Worm (Caenorhabditis elegans) whole organism, early embryonic: ENCODE measurements around the gene srlf-32.

Source experiments
- B0310.2 ChIP-seq: sonication (generic microtip); optimal IDR thresholded peaks from 2 replicates; lab custom pipeline; 2016; ENCODE audit warnings: mild to moderate bottlenecking, missing genetic modification characterization, missing compliant biosample characterization
- F13C5.2 ChIP-seq: sonication (generic microtip); optimal IDR thresholded peaks from 2 replicates; lab custom pipeline; 2017; ENCODE audit warnings: mild to moderate bottlenecking, missing genetic modification characterization, inconsistent platforms, missing compliant biosample characterization
- aly-1 ChIP-seq: sonication (generic microtip); optimal IDR thresholded peaks from 2 replicates; lab custom pipeline; 2016; ENCODE audit warnings: missing genetic modification characterization, missing compliant biosample characterization
- ama-1 ChIP-seq: fragments of 150-350 bp; optimal IDR thresholded peaks from 2 replicates; lab custom pipeline; 2014
- ceh-13 ChIP-seq: fragments of 200-800 bp; sonication (Bioruptor generic); optimal IDR thresholded peaks from 2 replicates; lab custom pipeline; 2018; ENCODE audit warnings: mild to moderate bottlenecking, missing genetic modification characterization, missing compliant biosample characterization
- ceh-36 ChIP-seq: sonication (generic microtip); optimal IDR thresholded peaks from 2 replicates; lab custom pipeline; 2016; ENCODE audit warnings: missing genetic modification characterization, inconsistent platforms, missing compliant biosample characterization
- ets-7 ChIP-seq: sonication (generic microtip); optimal IDR thresholded peaks from 2 replicates; lab custom pipeline; 2016; ENCODE audit warnings: missing genotype, missing genetic modification characterization, missing compliant biosample characterization
- flt-1 ChIP-seq: fragments of 200-800 bp; sonication (Bioruptor generic); IDR thresholded peaks from 2 replicates; pipeline ENCODE4 v1.3.6; 2022; ENCODE audit warnings: missing genetic modification characterization, missing compliant biosample characterization
- hmbx-1 ChIP-seq: sonication (generic microtip); optimal IDR thresholded peaks from 2 replicates; lab custom pipeline; 2016; ENCODE audit warnings: mild to moderate bottlenecking, missing genetic modification characterization, missing compliant biosample characterization
- hmg-4 ChIP-seq: fragments of 200-800 bp; sonication (Bioruptor generic); optimal IDR thresholded peaks from 2 replicates; lab custom pipeline; 2018; ENCODE audit warnings: mild to moderate bottlenecking, missing genetic modification characterization, missing compliant biosample characterization
- hnd-1 ChIP-seq: sonication (generic microtip); optimal IDR thresholded peaks from 2 replicates; lab custom pipeline; 2016; ENCODE audit warnings: missing genetic modification characterization, missing compliant biosample characterization
- pes-1 ChIP-seq: fragments of 200-800 bp; sonication (Bioruptor generic); IDR thresholded peaks from 2 replicates; pipeline ENCODE4 v1.3.6; 2022; ENCODE audit warnings: missing genetic modification reagents, missing genetic modification characterization, missing compliant biosample characterization
- scrt-1 ChIP-seq: fragments of 200-800 bp; sonication (Bioruptor generic); IDR thresholded peaks from 2 replicates; pipeline ENCODE4 v1.3.6; 2022; ENCODE audit warnings: missing genetic modification characterization, missing compliant biosample characterization
- sea-1 ChIP-seq: fragments of 200-800 bp; sonication (Bioruptor generic); conservative IDR thresholded peaks from 2 replicates; pipeline ENCODE4 v1.3.6; 2022; ENCODE audit warnings: missing genetic modification characterization, missing compliant biosample characterization
- tbx-11 ChIP-seq: fragments of 200-800 bp; sonication (Bioruptor generic); IDR thresholded peaks from 2 replicates; pipeline ENCODE4 v1.3.6; 2022; ENCODE audit warnings: missing genetic modification characterization, missing compliant biosample characterization
- tbx-37 ChIP-seq: fragments of 200-800 bp; sonication (Bioruptor generic); conservative IDR thresholded peaks from 2 replicates; pipeline ENCODE4 v1.3.6; 2022; ENCODE audit warnings: missing genetic modification reagents, missing genetic modification characterization, missing compliant biosample characterization
- tra-4 ChIP-seq: sonication (generic microtip); optimal IDR thresholded peaks from 2 replicates; lab custom pipeline; 2017; ENCODE audit warnings: missing genetic modification characterization, missing compliant biosample characterization

Gene srlf-32

DNA sequence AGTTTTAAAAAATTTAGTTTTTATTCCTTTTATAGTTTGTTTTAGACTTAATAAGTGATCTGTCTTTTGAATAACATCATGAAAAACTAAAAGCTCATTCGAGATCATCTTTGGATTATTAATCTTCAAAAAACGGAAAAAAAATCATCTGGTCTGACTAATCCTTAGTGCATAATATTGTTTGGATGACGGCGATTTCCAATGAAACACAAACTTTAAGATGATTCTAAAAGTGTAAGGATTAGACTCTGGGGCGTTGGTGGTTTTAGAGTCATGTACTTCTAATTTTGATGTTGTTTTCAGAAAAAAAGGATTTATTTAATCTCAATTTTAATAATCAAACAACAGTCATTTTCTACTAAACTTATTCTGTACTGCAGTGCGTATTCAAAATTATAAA, 32.5 kb upstream of the srlf-32 start:
- TF ChIP-seq ceh-36 (tag; lab: Kevin White, UChicago) = no peak
- no peak for TF ChIP-seq pes-1 (GFP tag; lab: Robert Waterston, UW)
- TF ChIP-seq F13C5.2 (tag; lab: Kevin White, UChicago) = no peak
- no peak for TF ChIP-seq tbx-11 (GFP tag; lab: Robert Waterston, UW)
- no peak for TF ChIP-seq ama-1 (lab: Kevin White, UChicago)
- no peak for TF ChIP-seq flt-1
- no peak for TF ChIP-seq scrt-1 (GFP tag; lab: Robert Waterston, UW)
- TF ChIP-seq ceh-13 (GFP tag; lab: Kevin White, UChicago) = no peak
- TF ChIP-seq B0310.2 (tag; lab: Kevin White, UChicago) = no peak
- TF ChIP-seq hmbx-1 (tag; lab: Kevin White, UChicago) = no peak
- no peak for TF ChIP-seq sea-1
- TF ChIP-seq ets-7 (tag; lab: Kevin White, UChicago) = no peak
- TF ChIP-seq tra-4 (tag; lab: Kevin White, UChicago) = no peak

DNA sequence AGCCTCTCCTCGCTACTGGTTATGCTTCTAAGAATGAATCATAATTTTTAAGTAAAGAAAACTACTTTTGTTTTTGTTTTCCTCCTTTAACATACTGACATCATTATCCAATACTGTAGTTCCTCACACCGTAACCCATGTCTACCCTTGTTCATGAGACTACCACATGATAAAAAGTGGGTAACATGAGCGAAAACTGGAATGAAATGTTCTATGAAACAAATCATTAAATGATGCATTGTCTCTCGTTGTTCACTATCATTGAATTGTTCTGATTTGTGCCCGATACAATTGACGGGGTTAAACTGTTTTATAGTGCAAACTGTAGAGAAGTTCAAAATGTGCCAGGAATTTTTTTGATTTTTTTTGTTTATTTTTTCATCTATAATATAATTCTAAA, 28.1 kb upstream of the srlf-32 start:
- TF ChIP-seq hmg-4 (GFP tag; lab: Kevin White, UChicago) (no peak), scrt-1 (GFP tag; lab: Robert Waterston, UW) (no peak), hnd-1 (tag; lab: Kevin White, UChicago) (no peak), B0310.2 (tag; lab: Kevin White, UChicago) (no peak), tra-4 (tag; lab: Kevin White, UChicago) (no peak), pes-1 (GFP tag; lab: Robert Waterston, UW) (no peak), hmbx-1 (tag; lab: Kevin White, UChicago) (no peak), aly-1 (tag; lab: Kevin White, UChicago) (no peak), tbx-11 (GFP tag; lab: Robert Waterston, UW) (no peak), sea-1 (no peak), tbx-37 (GFP tag; lab: Robert Waterston, UW) (no peak), ceh-13 (GFP tag; lab: Kevin White, UChicago) (no peak), ceh-36 (tag; lab: Kevin White, UChicago) (no peak), flt-1 (no peak), ets-7 (tag; lab: Kevin White, UChicago) (no peak), F13C5.2 (tag; lab: Kevin White, UChicago) (no peak), ama-1 (lab: Kevin White, UChicago) (no peak)

DNA sequence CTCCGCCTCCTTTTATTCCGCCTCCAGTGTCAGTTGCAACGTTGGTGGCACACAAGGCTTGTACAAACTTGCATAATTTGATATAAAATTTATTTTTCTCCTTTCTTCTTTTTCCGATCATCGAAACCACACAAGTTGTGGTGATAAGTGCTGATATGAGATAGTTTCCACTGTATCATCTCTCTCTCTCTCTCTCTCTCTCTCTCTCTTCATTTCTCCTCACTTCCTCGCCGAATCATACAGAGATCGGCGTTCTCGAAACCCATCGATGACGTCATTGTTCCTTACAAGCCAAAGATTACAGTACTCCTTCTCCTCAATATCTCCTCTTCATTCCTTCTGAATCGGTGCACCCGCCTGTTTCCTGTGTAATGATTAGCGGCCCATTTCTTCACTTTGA, 26.5 kb upstream of the srlf-32 start, which contains the start of gene nhr-43:
Gene nhr-43 (plus strand): TSS at position 233 of the 400 bp plus-strand sequence.
- TF ChIP-seq B0310.2 (tag; lab: Kevin White, UChicago) = no peak
- no peak for TF ChIP-seq aly-1 (tag; lab: Kevin White, UChicago)
- TF ChIP-seq hmg-4 (GFP tag; lab: Kevin White, UChicago) = no peak
- TF ChIP-seq hmbx-1 (tag; lab: Kevin White, UChicago) = no peak
- no peak for TF ChIP-seq tbx-37 (GFP tag; lab: Robert Waterston, UW)
- no peak for TF ChIP-seq ama-1 (lab: Kevin White, UChicago)
- no peak for TF ChIP-seq hnd-1 (tag; lab: Kevin White, UChicago)
- no peak for TF ChIP-seq flt-1
- no peak for TF ChIP-seq ceh-36 (tag; lab: Kevin White, UChicago)
- TF ChIP-seq sea-1 = no peak
- TF ChIP-seq F13C5.2 (tag; lab: Kevin White, UChicago) = no peak
- no peak for TF ChIP-seq ceh-13 (GFP tag; lab: Kevin White, UChicago)
- TF ChIP-seq ets-7 (tag; lab: Kevin White, UChicago) = no peak
- no peak for TF ChIP-seq tbx-11 (GFP tag; lab: Robert Waterston, UW)
- no peak for TF ChIP-seq tra-4 (tag; lab: Kevin White, UChicago)
- no peak for TF ChIP-seq pes-1 (GFP tag; lab: Robert Waterston, UW)
- TF ChIP-seq scrt-1 (GFP tag; lab: Robert Waterston, UW) = no peak

DNA sequence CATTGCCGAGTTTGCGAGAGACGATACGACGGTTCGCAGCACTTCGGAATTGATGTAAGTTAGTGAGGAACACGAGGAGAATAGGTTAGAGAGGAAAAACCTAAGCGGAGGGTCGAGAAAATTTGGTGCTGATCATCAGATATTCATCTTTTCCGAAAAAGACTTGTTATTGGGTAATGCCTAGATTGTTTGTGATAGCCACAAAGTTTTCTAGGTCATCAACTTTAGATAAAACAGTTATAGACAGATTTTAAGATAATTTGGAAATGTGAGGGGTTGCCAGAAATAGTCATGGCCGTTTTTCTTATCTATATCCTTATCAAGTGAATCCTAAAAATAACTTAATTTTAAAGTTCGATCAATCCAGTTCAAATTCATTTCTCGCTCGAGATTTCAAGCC, 25.4 kb upstream of the srlf-32 start:
- no peak for TF ChIP-seq ets-7 (tag; lab: Kevin White, UChicago)
- no peak for TF ChIP-seq ceh-13 (GFP tag; lab: Kevin White, UChicago)
- no peak for TF ChIP-seq tbx-11 (GFP tag; lab: Robert Waterston, UW)
- TF ChIP-seq F13C5.2 (tag; lab: Kevin White, UChicago) = no peak
- no peak for TF ChIP-seq flt-1
- no peak for TF ChIP-seq tbx-37 (GFP tag; lab: Robert Waterston, UW)
- TF ChIP-seq pes-1 (GFP tag; lab: Robert Waterston, UW) = no peak
- no peak for TF ChIP-seq ama-1 (lab: Kevin White, UChicago)
- no peak for TF ChIP-seq B0310.2 (tag; lab: Kevin White, UChicago)
- TF ChIP-seq tra-4 (tag; lab: Kevin White, UChicago) = no peak
- TF ChIP-seq aly-1 (tag; lab: Kevin White, UChicago) = no peak
- TF ChIP-seq sea-1 = no peak
- no peak for TF ChIP-seq scrt-1 (GFP tag; lab: Robert Waterston, UW)
- no peak for TF ChIP-seq ceh-36 (tag; lab: Kevin White, UChicago)
- TF ChIP-seq hmg-4 (GFP tag; lab: Kevin White, UChicago) = no peak
- TF ChIP-seq hnd-1 (tag; lab: Kevin White, UChicago) = no peak
- no peak for TF ChIP-seq hmbx-1 (tag; lab: Kevin White, UChicago)

DNA sequence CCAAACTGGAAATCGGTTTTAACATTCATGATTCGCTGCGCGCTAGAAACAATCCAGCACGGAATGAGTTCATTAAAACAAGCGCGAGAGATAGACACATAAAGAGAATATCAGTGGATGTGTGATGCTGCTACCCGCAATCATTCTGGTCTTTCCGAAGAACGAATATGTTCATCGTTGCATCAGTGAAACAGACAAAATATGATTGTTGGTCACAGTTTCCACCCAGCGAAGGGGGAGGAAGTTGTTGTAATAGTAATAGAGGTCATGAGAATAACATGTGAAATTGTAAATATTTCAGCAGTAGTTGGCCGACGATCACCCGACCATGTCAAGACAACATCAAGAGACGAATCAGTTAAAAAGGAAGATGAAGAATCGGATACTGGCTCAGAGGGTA, 24.6 kb upstream of the srlf-32 start:
- TF ChIP-seq sea-1 = no peak
- TF ChIP-seq tra-4 (tag; lab: Kevin White, UChicago) = no peak
- no peak for TF ChIP-seq ceh-13 (GFP tag; lab: Kevin White, UChicago)
- no peak for TF ChIP-seq flt-1
- no peak for TF ChIP-seq ama-1 (lab: Kevin White, UChicago)
- no peak for TF ChIP-seq tbx-11 (GFP tag; lab: Robert Waterston, UW)
- no peak for TF ChIP-seq B0310.2 (tag; lab: Kevin White, UChicago)
- TF ChIP-seq tbx-37 (GFP tag; lab: Robert Waterston, UW) = no peak
- TF ChIP-seq ets-7 (tag; lab: Kevin White, UChicago) = no peak
- TF ChIP-seq ceh-36 (tag; lab: Kevin White, UChicago) = no peak
- TF ChIP-seq scrt-1 (GFP tag; lab: Robert Waterston, UW) = no peak
- no peak for TF ChIP-seq hmbx-1 (tag; lab: Kevin White, UChicago)
- TF ChIP-seq aly-1 (tag; lab: Kevin White, UChicago) = no peak
- no peak for TF ChIP-seq hmg-4 (GFP tag; lab: Kevin White, UChicago)

DNA sequence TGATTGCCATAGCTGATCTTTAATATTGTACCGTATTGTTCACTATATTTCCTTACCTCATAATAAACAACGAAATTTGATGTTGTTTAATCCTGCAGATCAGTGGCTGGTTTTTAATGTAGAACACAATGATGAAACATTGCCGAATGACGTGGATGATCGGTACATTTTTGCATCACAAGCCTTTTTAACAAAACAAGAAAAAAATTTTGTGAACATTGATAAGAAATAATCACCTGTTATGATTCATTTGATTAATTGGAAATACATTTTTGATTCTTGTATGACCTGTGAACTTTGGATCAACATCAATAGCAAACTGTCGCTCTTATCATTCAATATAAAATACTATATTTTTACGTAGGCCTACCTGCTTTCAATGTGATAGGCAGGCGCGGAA, 23.0 kb upstream of the srlf-32 start:
- TF ChIP-seq sea-1 (no peak), ama-1 (lab: Kevin White, UChicago) (no peak), F13C5.2 (tag; lab: Kevin White, UChicago) (no peak), ceh-13 (GFP tag; lab: Kevin White, UChicago) (no peak), flt-1 (no peak), scrt-1 (GFP tag; lab: Robert Waterston, UW) (no peak), pes-1 (GFP tag; lab: Robert Waterston, UW) (no peak), tbx-37 (GFP tag; lab: Robert Waterston, UW) (no peak), hnd-1 (tag; lab: Kevin White, UChicago) (no peak), aly-1 (tag; lab: Kevin White, UChicago) (no peak), hmg-4 (GFP tag; lab: Kevin White, UChicago) (no peak), B0310.2 (tag; lab: Kevin White, UChicago) (no peak), tra-4 (tag; lab: Kevin White, UChicago) (no peak), tbx-11 (GFP tag; lab: Robert Waterston, UW) (no peak), ets-7 (tag; lab: Kevin White, UChicago) (no peak), ceh-36 (tag; lab: Kevin White, UChicago) (no peak)
